Worm (Caenorhabditis elegans) whole organism, L1 larva: Measurements from ENCODE around the gene K01B6.3.

Source experiments
- C16A3.4 ChIP-seq: fragments of 150-350 bp; optimal IDR thresholded peaks from 2 replicates; lab custom pipeline; 2014; ENCODE audit warnings: missing biosample characterization, missing genetic modification characterization
- C34B4.2 ChIP-seq: sonication (generic microtip); optimal IDR thresholded peaks from 2 replicates; lab custom pipeline; 2017; ENCODE audit warnings: mild to moderate bottlenecking, missing genetic modification characterization, missing compliant biosample characterization
- Y116A8C.19 ChIP-seq: sonication (generic microtip); optimal IDR thresholded peaks from 2 replicates; lab custom pipeline; 2016; ENCODE audit warnings: missing compliant biosample characterization, missing genetic modification characterization, borderline replicate concordance
- aly-2 ChIP-seq: fragments of 150-350 bp; optimal IDR thresholded peaks from 2 replicates; lab custom pipeline; 2014; ENCODE audit warnings: missing biosample characterization, missing genetic modification characterization
- ama-1 ChIP-seq: fragments of 150-350 bp; optimal IDR thresholded peaks from 2 replicates; lab custom pipeline; 2014
- blmp-1 ChIP-seq: fragments of 150-350 bp; optimal IDR thresholded peaks from 2 replicates; lab custom pipeline; 2014; ENCODE audit warnings: missing biosample characterization, missing genetic modification characterization
- elt-2 ChIP-seq: sonication (generic microtip); optimal IDR thresholded peaks from 2 replicates; lab custom pipeline; 2016; ENCODE audit warnings: missing genetic modification characterization, mild to moderate bottlenecking, inconsistent platforms, missing compliant biosample characterization, missing genetic modification reagents
- fkh-10 ChIP-seq: sonication (generic microtip); optimal IDR thresholded peaks from 2 replicates; lab custom pipeline; 2017; ENCODE audit warnings: missing biosample characterization, missing genetic modification reagents, missing genetic modification characterization
- fkh-8 ChIP-seq: sonication (generic microtip); optimal IDR thresholded peaks from 2 replicates; lab custom pipeline; 2016; ENCODE audit warnings: mild to moderate bottlenecking, missing genetic modification characterization, missing compliant biosample characterization
- fos-1 ChIP-seq: fragments of 150-350 bp; optimal IDR thresholded peaks from 2 replicates; lab custom pipeline; 2014; ENCODE audit warnings: missing biosample characterization, missing genetic modification characterization
- grh-1 ChIP-seq: fragments of 200-800 bp; sonication (Bioruptor generic); IDR thresholded peaks from 2 replicates; pipeline ENCODE4 v1.3.6; 2022; ENCODE audit warnings: missing genetic modification reagents, missing genetic modification characterization, missing compliant biosample characterization
- hlh-17 ChIP-seq: fragments of 200-800 bp; sonication (Bioruptor generic); optimal IDR thresholded peaks from 2 replicates; lab custom pipeline; 2018; ENCODE audit warnings: missing genetic modification characterization, mild to moderate bottlenecking, missing compliant biosample characterization, moderate library complexity, borderline replicate concordance
- irx-1 ChIP-seq: sonication (generic microtip); optimal IDR thresholded peaks from 2 replicates; lab custom pipeline; 2016; ENCODE audit warnings: missing genetic modification characterization, missing compliant biosample characterization
- isw-1 ChIP-seq: fragments of 200-800 bp; sonication (Bioruptor generic); IDR thresholded peaks from 2 replicates; pipeline ENCODE4 v1.3.6; 2022; ENCODE audit warnings: missing genetic modification characterization, missing compliant biosample characterization
- lin-13 ChIP-seq: fragments of 150-350 bp; optimal IDR thresholded peaks from 2 replicates; lab custom pipeline; 2014; ENCODE audit warnings: missing biosample characterization, missing genetic modification reagents, missing genetic modification characterization
- lin-14 ChIP-seq: fragments of 200-800 bp; sonication (Bioruptor generic); optimal IDR thresholded peaks from 2 replicates; lab custom pipeline; 2018; ENCODE audit warnings: mild to moderate bottlenecking, missing genetic modification characterization, moderate library complexity, missing compliant biosample characterization
- lin-35 ChIP-seq, 2 experiments: fragments of 150-350 bp; optimal IDR thresholded peaks; 2 replicates each; lab custom pipeline; 2014; ENCODE audit warnings: missing biosample characterization in 2 of 2, missing genetic modification characterization in 2 of 2, missing genetic modification reagents in 2 of 2
- lsy-2 ChIP-seq, 2 experiments: fragments of 150-350 bp; optimal IDR thresholded peaks; 2 replicates each; lab custom pipeline; 2014; ENCODE audit warnings: missing biosample characterization in 2 of 2, missing genetic modification characterization in 2 of 2
- mab-9 ChIP-seq: fragments of 200-800 bp; sonication (Bioruptor generic); IDR thresholded peaks from 2 replicates; pipeline ENCODE4 v1.3.6; 2022; ENCODE audit warnings: missing genetic modification reagents, missing genetic modification characterization, missing compliant biosample characterization
- mef-2 ChIP-seq: fragments of 150-350 bp; optimal IDR thresholded peaks from 2 replicates; lab custom pipeline; 2014; ENCODE audit warnings: missing biosample characterization, missing genetic modification characterization
- nhr-11 ChIP-seq: fragments of 150-350 bp; optimal IDR thresholded peaks from 2 replicates; lab custom pipeline; 2014; ENCODE audit warnings: missing biosample characterization, missing genetic modification characterization
- nhr-19 ChIP-seq: fragments of 200-800 bp; sonication (Bioruptor generic); conservative IDR thresholded peaks from 2 replicates; pipeline ENCODE4 v1.3.6; 2022; ENCODE audit warnings: missing genetic modification characterization, missing compliant biosample characterization
- nhr-28 ChIP-seq: fragments of 150-350 bp; optimal IDR thresholded peaks from 2 replicates; lab custom pipeline; 2014; ENCODE audit warnings: missing biosample characterization, missing genetic modification characterization
- nhr-47 ChIP-seq: sonication (generic microtip); optimal IDR thresholded peaks from 2 replicates; lab custom pipeline; 2016; ENCODE audit warnings: mild to moderate bottlenecking, missing genetic modification characterization, moderate library complexity, missing compliant biosample characterization
- nhr-71 ChIP-seq: sonication (generic microtip); optimal IDR thresholded peaks from 2 replicates; lab custom pipeline; 2016; ENCODE audit warnings: mild to moderate bottlenecking, missing genetic modification characterization, moderate library complexity, missing compliant biosample characterization
- nhr-76 ChIP-seq: sonication (generic microtip); optimal IDR thresholded peaks from 2 replicates; lab custom pipeline; 2017; ENCODE audit warnings: missing biosample characterization, missing genetic modification characterization
- nhr-84 ChIP-seq: sonication (generic microtip); optimal IDR thresholded peaks from 2 replicates; lab custom pipeline; 2017; ENCODE audit warnings: missing biosample characterization, missing genetic modification characterization
- nhr-85 ChIP-seq: sonication (generic microtip); peaks from one replicate; lab custom pipeline; 2016; ENCODE audit warnings: missing genetic modification characterization, inconsistent platforms, missing compliant biosample characterization
- pag-3 ChIP-seq: sonication (generic microtip); optimal IDR thresholded peaks from 2 replicates; lab custom pipeline; 2017; ENCODE audit warnings: missing genetic modification characterization, mild to moderate bottlenecking, missing compliant biosample characterization, antibody characterized with exemption, borderline replicate concordance; ENCODE audit not compliant: insufficient read depth
- pqm-1 ChIP-seq: sonication (generic microtip); optimal IDR thresholded peaks from 3 replicates; lab custom pipeline; 2017; ENCODE audit warnings: missing biosample characterization, missing genetic modification characterization
- skn-1 ChIP-seq: fragments of 150-350 bp; optimal IDR thresholded peaks from 2 replicates; lab custom pipeline; 2014; ENCODE audit warnings: missing biosample characterization, missing genetic modification characterization
- snu-23 ChIP-seq: sonication (generic microtip); optimal IDR thresholded peaks from 2 replicates; lab custom pipeline; 2016; ENCODE audit warnings: missing genetic modification characterization, missing compliant biosample characterization
- swsn-7 ChIP-seq: sonication (generic microtip); optimal IDR thresholded peaks from 2 replicates; lab custom pipeline; 2016; ENCODE audit warnings: missing genetic modification characterization, missing compliant biosample characterization
- tlp-1 ChIP-seq: fragments of 150-350 bp; optimal IDR thresholded peaks from 2 replicates; lab custom pipeline; 2014; ENCODE audit warnings: missing biosample characterization, missing genetic modification characterization
- unc-62 ChIP-seq: fragments of 150-350 bp; optimal IDR thresholded peaks from 2 replicates; lab custom pipeline; 2014; ENCODE audit warnings: missing biosample characterization, missing genetic modification reagents, missing genetic modification characterization
- unc-98 ChIP-seq: fragments of 200-800 bp; sonication (Bioruptor generic); IDR thresholded peaks from 2 replicates; pipeline ENCODE4 v1.3.6; 2022; ENCODE audit warnings: missing genetic modification characterization, missing compliant biosample characterization
- zip-4 ChIP-seq: fragments of 200-800 bp; sonication (Bioruptor generic); optimal IDR thresholded peaks from 2 replicates; lab custom pipeline; 2018; ENCODE audit warnings: mild to moderate bottlenecking, missing genetic modification characterization, moderate library complexity, missing compliant biosample characterization

Gene K01B6.3

DNA sequence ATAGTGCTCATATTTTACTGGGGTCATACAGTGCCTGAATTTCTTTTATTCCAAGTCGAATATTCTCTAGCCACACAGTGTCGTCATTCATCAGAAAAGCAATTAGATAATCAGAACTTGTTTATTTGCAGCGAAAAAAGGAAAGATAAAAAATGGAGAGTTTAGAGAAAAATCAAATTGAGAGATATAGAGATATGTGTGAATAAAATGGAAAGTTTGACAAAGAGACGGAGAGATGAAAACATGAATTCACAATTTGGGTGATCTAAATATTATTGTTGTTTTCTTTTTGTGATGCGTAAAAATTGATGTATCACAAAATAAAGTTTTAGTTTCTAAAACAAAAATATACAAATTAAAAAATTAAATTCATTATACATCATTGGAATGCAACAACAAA, 651 bp downstream of the K01B6.3 start (continued):
- TF ChIP-seq mab-9 (GFP tag; lab: Robert Waterston, UW) (no peak), nhr-71 (tag; lab: Kevin White, UChicago) (peak; percentile 0), C34B4.2 (tag; lab: Kevin White, UChicago) (no peak), unc-98 (GFP tag; lab: Robert Waterston, UW) (no peak), aly-2 (tag; lab: Kevin White, UChicago) (no peak), ama-1 (lab: Kevin White, UChicago) (no peak), nhr-19 (GFP tag; lab: Robert Waterston, UW) (no peak), pqm-1 (tag; lab: Kevin White, UChicago) (no peak), Y116A8C.19 (tag; lab: Kevin White, UChicago) (no peak), skn-1 (tag; lab: Kevin White, UChicago) (no peak), fkh-10 (GFP tag; lab: Kevin White, UChicago) (no peak), zip-4 (GFP tag; lab: Kevin White, UChicago) (no peak), nhr-85 (peak; percentile 68), tlp-1 (tag; lab: Kevin White, UChicago) (no peak), lin-14 (GFP tag; lab: Kevin White, UChicago) (peak; percentile 34), snu-23 (GFP tag; lab: Kevin White, UChicago) (no peak), pag-3 (tag; lab: Kevin White, UChicago) (no peak), C16A3.4 (tag; lab: Kevin White, UChicago) (no peak), lsy-2 (tag; optimal IDR thresholded peaks at IDR 0.05; lab: Kevin White, UChicago) (peak in 1 of 2 experiments; percentile 3), mef-2 (tag; lab: Kevin White, UChicago) (no peak), isw-1 (no peak), hlh-17 (no peak), grh-1 (GFP tag; lab: Robert Waterston, UW) (no peak), nhr-84 (tag; lab: Kevin White, UChicago) (no peak)

DNA sequence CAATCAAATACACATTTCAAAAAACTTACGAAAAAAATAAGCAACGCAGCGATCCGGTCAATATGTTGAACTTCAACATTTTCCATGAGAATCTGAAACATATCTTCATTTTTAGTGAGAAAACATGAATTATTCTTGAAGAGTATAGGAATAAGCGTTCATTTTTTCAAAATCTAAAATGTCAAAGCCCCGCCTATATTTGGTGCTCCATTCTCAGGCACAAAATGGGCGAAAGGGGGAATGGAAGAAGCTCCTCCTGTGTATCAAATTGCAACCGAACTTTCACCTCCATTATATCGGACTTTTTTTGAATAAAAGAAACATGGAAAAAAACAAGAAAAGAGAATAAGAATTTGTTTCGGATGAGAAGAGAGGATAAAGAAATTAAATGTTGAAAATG, 6.6 kb downstream of the K01B6.3 start, which contains the start of gene srx-45:
Gene srx-45 (minus strand): TSS at position 101 of the 400 bp plus-strand sequence.
- TF ChIP-seq blmp-1 (tag; lab: Kevin White, UChicago) (no peak), lin-13 (no peak), lin-35 (GFP tag; optimal IDR thresholded peaks at IDR 0.05; lab: Kevin White, UChicago) (no peak), fos-1 (no peak), nhr-71 (tag; lab: Kevin White, UChicago) (no peak), nhr-76 (tag; lab: Kevin White, UChicago) (no peak), unc-62 (GFP tag; lab: Kevin White, UChicago) (no peak)
- TF ChIP-seq, all 84 proteins: peak for 0

DNA sequence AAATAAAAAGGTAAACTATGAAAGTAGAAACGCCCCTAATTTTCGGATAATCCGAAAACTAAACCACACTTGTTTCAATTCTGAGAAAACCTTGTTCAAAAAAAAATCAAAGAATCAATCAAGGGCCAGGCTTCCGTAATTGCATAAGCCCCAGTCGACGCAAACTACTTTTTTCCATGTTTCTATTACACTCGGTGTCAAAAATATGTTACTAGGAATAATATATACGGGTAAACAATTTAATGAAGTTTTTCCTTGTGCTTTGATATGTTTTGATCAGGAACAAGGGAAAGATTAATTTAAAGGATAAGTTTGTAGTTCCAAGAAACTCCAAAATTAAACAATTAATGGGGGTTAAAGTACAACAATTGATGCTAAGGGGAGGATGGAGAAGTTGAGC, 9.8 kb downstream of the K01B6.3 start:
- TF ChIP-seq nhr-71 (tag; lab: Kevin White, UChicago) (peak; percentile 67), zip-4 (GFP tag; lab: Kevin White, UChicago) (no peak), nhr-47 (tag; lab: Kevin White, UChicago) (peak; percentile 55), nhr-11 (tag; lab: Kevin White, UChicago) (peak; percentile 60), nhr-84 (tag; lab: Kevin White, UChicago) (no peak), lsy-2 (tag; optimal IDR thresholded peaks at IDR 0.05; lab: Kevin White, UChicago) (peak in 1 of 2 experiments; percentile 15), swsn-7 (tag; lab: Kevin White, UChicago) (peak; percentile 10), nhr-28 (tag; lab: Kevin White, UChicago) (no peak), fkh-8 (tag; lab: Kevin White, UChicago) (peak; percentile 59), lin-14 (GFP tag; lab: Kevin White, UChicago) (peak; percentile 44), irx-1 (tag; lab: Kevin White, UChicago) (no peak), grh-1 (GFP tag; lab: Robert Waterston, UW) (no peak)
- TF ChIP-seq, all 84 proteins: peak for 7

DNA sequence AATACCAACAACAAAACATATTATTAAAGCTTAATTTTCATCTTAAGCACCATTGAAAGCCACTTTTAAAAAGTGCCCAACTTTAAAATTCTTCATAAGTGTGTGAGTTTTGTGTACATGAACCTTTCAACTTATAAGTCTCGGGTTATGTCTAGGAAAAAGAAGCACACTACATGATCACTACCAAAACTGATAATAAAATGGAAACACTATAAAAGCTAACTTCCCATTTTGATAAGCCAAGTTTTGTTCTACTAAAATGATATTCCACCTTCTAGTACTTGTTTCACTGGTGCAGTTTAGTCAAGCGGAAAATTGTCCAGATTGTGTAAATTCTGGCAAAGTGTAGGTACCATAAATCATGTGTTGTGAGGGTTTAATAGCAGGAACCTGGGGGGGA, 14.5 kb downstream of the K01B6.3 start, which contains the start of gene C40H1.8:
Gene C40H1.8 (plus strand): TSS at position 242 of the 400 bp plus-strand sequence.
- peak; percentile 7 for TF ChIP-seq lin-14 (GFP tag; lab: Kevin White, UChicago)
- TF ChIP-seq pag-3 (tag; lab: Kevin White, UChicago), result no peak
- TF ChIP-seq elt-2 (tag; lab: Kevin White, UChicago), result peak; percentile 39
